Fruit fly (Drosophila melanogaster) whole organism, prepupa: ENCODE measurements around the gene Irbp.

Experiments used
- Blimp-1 ChIP-seq: fragments of 200-800 bp; sonication (Bioruptor generic); optimal IDR thresholded peaks from 3 replicates; lab custom pipeline; 2017; ENCODE audit warnings: missing biosample characterization, missing genetic modification characterization, mild to moderate bottlenecking, moderate library complexity, missing genetic modification reagents
- CG10631 ChIP-seq: fragments of 200-800 bp; sonication (Bioruptor generic); optimal IDR thresholded peaks from 2 replicates; lab custom pipeline; 2016; ENCODE audit warnings: missing biosample characterization, missing genetic modification characterization
- CG11294 ChIP-seq: fragments of 200-800 bp; sonication (Bioruptor generic); IDR thresholded peaks from 2 replicates; pipeline ENCODE4 v1.3.6; 2022; ENCODE audit warnings: missing biosample characterization, missing genetic modification characterization
- CG11762 ChIP-seq: fragments of 200-800 bp; sonication (Bioruptor generic); optimal IDR thresholded peaks from 3 replicates; lab custom pipeline; 2016; ENCODE audit warnings: missing biosample characterization, missing genetic modification characterization; ENCODE audit not compliant: insufficient read depth
- CG15336 ChIP-seq: fragments of 200-800 bp; sonication (Bioruptor generic); IDR thresholded peaks from 2 replicates; pipeline ENCODE4 v1.3.6; 2022; ENCODE audit warnings: missing biosample characterization, missing genetic modification characterization
- CG1621 ChIP-seq: fragments of 200-800 bp; sonication (Bioruptor generic); optimal IDR thresholded peaks from 3 replicates; lab custom pipeline; 2018; ENCODE audit warnings: missing biosample characterization, mild to moderate bottlenecking, missing genetic modification characterization
- CG3032 ChIP-seq: fragments of 200-800 bp; optimal IDR thresholded peaks from 2 replicates; lab custom pipeline; 2019; ENCODE audit warnings: missing biosample characterization, mild to moderate bottlenecking, missing genetic modification characterization, moderate library complexity
- CG32006 ChIP-seq: fragments of 200-800 bp; sonication (Bioruptor generic); optimal IDR thresholded peaks from 3 replicates; lab custom pipeline; 2017; ENCODE audit warnings: missing biosample characterization, mild to moderate bottlenecking, missing genetic modification characterization
- CG34406 ChIP-seq: fragments of 200-800 bp; sonication (Bioruptor generic); optimal IDR thresholded peaks from 3 replicates; lab custom pipeline; 2016; ENCODE audit warnings: missing biosample characterization, missing genetic modification characterization
- CG3919 ChIP-seq: fragments of 200-800 bp; sonication (Bioruptor generic); optimal IDR thresholded peaks from 3 replicates; lab custom pipeline; 2016; ENCODE audit warnings: missing biosample characterization, missing genetic modification characterization
- CG6163 ChIP-seq: fragments of 200-800 bp; sonication (Bioruptor generic); IDR thresholded peaks from 3 replicates; pipeline ENCODE4 v1.3.6; 2022; ENCODE audit warnings: missing biosample characterization, missing genetic modification characterization
- CG6792 ChIP-seq: fragments of 200-800 bp; sonication (Bioruptor generic); optimal IDR thresholded peaks from 3 replicates; lab custom pipeline; 2016; ENCODE audit warnings: missing biosample characterization, missing genetic modification characterization
- CG6808 ChIP-seq: fragments of 200-800 bp; sonication (Bioruptor generic); optimal IDR thresholded peaks from 3 replicates; lab custom pipeline; 2017; ENCODE audit warnings: missing biosample characterization, missing genetic modification characterization, mild to moderate bottlenecking, moderate library complexity, missing genetic modification reagents
- CG6854 ChIP-seq: fragments of 200-800 bp; sonication (Bioruptor generic); optimal IDR thresholded peaks from 2 replicates; lab custom pipeline; 2017; ENCODE audit warnings: missing biosample characterization, mild to moderate bottlenecking, missing genetic modification characterization
- CG7368 ChIP-seq: fragments of 200-800 bp; sonication (Bioruptor generic); optimal IDR thresholded peaks from 3 replicates; lab custom pipeline; 2016; ENCODE audit warnings: missing biosample characterization, missing genetic modification characterization
- CG8119 ChIP-seq: fragments of 200-800 bp; sonication (Bioruptor generic); IDR thresholded peaks from 3 replicates; pipeline ENCODE4 v1.3.6; 2022; ENCODE audit warnings: missing biosample characterization, missing genetic modification characterization
- CG8632 ChIP-seq: fragments of 200-800 bp; sonication (Bioruptor generic); optimal IDR thresholded peaks from 3 replicates; lab custom pipeline; 2016; ENCODE audit warnings: missing biosample characterization, missing genetic modification characterization
- CG9139 ChIP-seq: fragments of 200-800 bp; sonication (Bioruptor generic); optimal IDR thresholded peaks from 3 replicates; lab custom pipeline; 2017; ENCODE audit warnings: missing biosample characterization, mild to moderate bottlenecking, missing genetic modification characterization
- Eip75B ChIP-seq: fragments of 200-800 bp; sonication (Bioruptor generic); optimal IDR thresholded peaks from 3 replicates; lab custom pipeline; 2016; ENCODE audit warnings: missing biosample characterization, missing genetic modification characterization
- Eip78C ChIP-seq: fragments of 200-800 bp; sonication (Bioruptor generic); peaks from one replicate; lab custom pipeline; 2016; ENCODE audit warnings: missing biosample characterization, missing genetic modification characterization
- Eip93F ChIP-seq: fragments of 200-800 bp; sonication (Bioruptor generic); optimal IDR thresholded peaks from 2 replicates; lab custom pipeline; 2016; ENCODE audit warnings: missing biosample characterization, mild to moderate bottlenecking, missing genetic modification characterization
- Ets96B ChIP-seq: fragments of 200-800 bp; optimal IDR thresholded peaks from 2 replicates; lab custom pipeline; 2019; ENCODE audit warnings: missing biosample characterization, mild to moderate bottlenecking, missing genetic modification characterization, moderate library complexity
- Gug ChIP-seq: fragments of 200-800 bp; sonication (Bioruptor generic); IDR thresholded peaks from 2 replicates; pipeline ENCODE4 v1.3.6; 2022; ENCODE audit warnings: missing biosample characterization, missing genetic modification characterization
- Hr38 ChIP-seq: sonication (Bioruptor generic); optimal IDR thresholded peaks from 2 replicates; lab custom pipeline; 2016; ENCODE audit warnings: missing biosample characterization, missing genetic modification characterization
- Hr39 ChIP-seq: fragments of 200-800 bp; sonication (Bioruptor generic); optimal IDR thresholded peaks from 2 replicates; lab custom pipeline; 2016; ENCODE audit warnings: missing biosample characterization, missing genetic modification characterization
- Hr4 ChIP-seq: fragments of 200-800 bp; sonication (Bioruptor generic); optimal IDR thresholded peaks from 3 replicates; lab custom pipeline; 2016; ENCODE audit warnings: missing biosample characterization, missing genetic modification characterization
- Lpt ChIP-seq: fragments of 200-800 bp; sonication (Bioruptor generic); optimal IDR thresholded peaks from 3 replicates; lab custom pipeline; 2016; ENCODE audit warnings: missing biosample characterization, missing genetic modification characterization
- Met ChIP-seq: fragments of 200-800 bp; sonication (Bioruptor generic); optimal IDR thresholded peaks from 3 replicates; lab custom pipeline; 2016; ENCODE audit warnings: missing biosample characterization, missing genetic modification characterization
- OdsH ChIP-seq: fragments of 200-800 bp; sonication (Bioruptor generic); optimal IDR thresholded peaks from 3 replicates; lab custom pipeline; 2016; ENCODE audit warnings: missing biosample characterization, missing genetic modification characterization
- Sox102F ChIP-seq: fragments of 200-800 bp; sonication (Bioruptor generic); optimal IDR thresholded peaks from 2 replicates; lab custom pipeline; 2016; ENCODE audit warnings: missing biosample characterization, mild to moderate bottlenecking, missing genetic modification characterization
- Sox14 ChIP-seq: fragments of 200-800 bp; sonication (Bioruptor generic); optimal IDR thresholded peaks from 3 replicates; lab custom pipeline; 2016; ENCODE audit warnings: missing biosample characterization, missing genetic modification characterization
- Sox15 ChIP-seq: fragments of 200-800 bp; sonication (Bioruptor generic); optimal IDR thresholded peaks from 3 replicates; lab custom pipeline; 2016; ENCODE audit warnings: missing biosample characterization, missing genetic modification characterization
- cyc ChIP-seq: fragments of 200-800 bp; sonication (Bioruptor generic); optimal IDR thresholded peaks from 3 replicates; lab custom pipeline; 2016; ENCODE audit warnings: missing biosample characterization, missing genetic modification characterization
- dac ChIP-seq: fragments of 200-800 bp; sonication (Bioruptor generic); optimal IDR thresholded peaks from 2 replicates; lab custom pipeline; 2017; ENCODE audit warnings: missing biosample characterization, mild to moderate bottlenecking, missing genetic modification characterization
- esn ChIP-seq: fragments of 200-800 bp; sonication (Bioruptor generic); optimal IDR thresholded peaks from 2 replicates; lab custom pipeline; 2016; ENCODE audit warnings: missing biosample characterization, mild to moderate bottlenecking, missing genetic modification characterization, moderate library complexity
- fd59A ChIP-seq: fragments of 200-800 bp; sonication (Bioruptor generic); optimal IDR thresholded peaks from 2 replicates; lab custom pipeline; 2017; ENCODE audit warnings: missing biosample characterization, mild to moderate bottlenecking, missing genetic modification characterization, missing genetic modification reagents
- fd85E ChIP-seq: fragments of 200-800 bp; sonication (Bioruptor generic); optimal IDR thresholded peaks from 3 replicates; lab custom pipeline; 2016; ENCODE audit warnings: missing biosample characterization, missing genetic modification characterization
- fkh ChIP-seq: fragments of 200-800 bp; sonication (Bioruptor generic); optimal IDR thresholded peaks from 3 replicates; lab custom pipeline; 2017; ENCODE audit warnings: missing biosample characterization, mild to moderate bottlenecking, missing genetic modification characterization, moderate library complexity
- net ChIP-seq: fragments of 200-800 bp; sonication (Bioruptor generic); optimal IDR thresholded peaks from 3 replicates; lab custom pipeline; 2016; ENCODE audit warnings: missing biosample characterization, missing genetic modification characterization
- pdm3 ChIP-seq: fragments of 200-800 bp; sonication (Bioruptor generic); optimal IDR thresholded peaks from 3 replicates; lab custom pipeline; 2016; ENCODE audit warnings: missing biosample characterization, missing genetic modification characterization
- salr ChIP-seq, 2 experiments: fragments of 200-800 bp; sonication (Bioruptor generic); optimal IDR thresholded peaks; 3 replicates each; lab custom pipeline; 2016 to 2018; ENCODE audit warnings: missing biosample characterization in 2 of 2, missing genetic modification characterization in 2 of 2, mild to moderate bottlenecking in 1 of 2
- spab ChIP-seq: fragments of 200-800 bp; sonication (Bioruptor generic); optimal IDR thresholded peaks from 2 replicates; lab custom pipeline; 2017; ENCODE audit warnings: missing biosample characterization, mild to moderate bottlenecking, missing genetic modification characterization, missing genetic modification reagents
- ss ChIP-seq, 2 experiments: fragments of 200-800 bp; sonication (Bioruptor generic); optimal IDR thresholded peaks; 2 replicates in 1 of 2; 3 replicates in 1 of 2; lab custom pipeline; 2017 to 2018; ENCODE audit warnings: mild to moderate bottlenecking in 2 of 2, missing biosample characterization in 2 of 2, missing genetic modification characterization in 2 of 2, moderate library complexity in 1 of 2
- svp ChIP-seq: fragments of 200-800 bp; sonication (Bioruptor generic); peaks from one replicate; lab custom pipeline; 2016; ENCODE audit warnings: missing biosample characterization, missing genetic modification characterization
- vri ChIP-seq: fragments of 200-800 bp; sonication (Bioruptor generic); optimal IDR thresholded peaks from 3 replicates; lab custom pipeline; 2016; ENCODE audit warnings: missing biosample characterization, mild to moderate bottlenecking, missing genetic modification characterization

The Irbp gene

dm6 chr3R:11430307-11430706, 20.5 kb downstream of the Irbp start:
- no peak for TF ChIP-seq CG6808
- no peak for TF ChIP-seq CG15336
- peak; percentile 88 for TF ChIP-seq svp (GFP tag; lab: Kevin White, UChicago)
- TF ChIP-seq CG11294 (GFP tag; lab: Robert Waterston, UW) = no peak
- no peak for TF ChIP-seq CG6163 (GFP tag; lab: Robert Waterston, UW)

dm6 chr3R:11431395-11431977, 21.6 kb downstream of the Irbp start, which contains the start of the genes RpL24-like and CG5276:
TSS of gene RpL24-like (minus strand) at chr3R:11431582.
TSS of gene CG5276 (plus strand) at chr3R:11431738.
- TF ChIP-seq fkh (GFP tag; lab: Kevin White, UChicago) (peak; percentile 84), Sox14 (GFP tag; lab: Kevin White, UChicago) (peak; percentile 25), OdsH (GFP tag; lab: Kevin White, UChicago) (no peak)

- TF ChIP-seq CG7368 (no peak), fkh (GFP tag; lab: Kevin White, UChicago) (no peak), ss (GFP tag; optimal IDR thresholded peaks at IDR 0.05; lab: Kevin White, UChicago) (no peak), CG34406 (no peak), CG6792 (GFP tag; lab: Kevin White, UChicago) (no peak), CG1621 (tag; lab: Kevin White, UChicago) (peak; percentile 91), CG6163 (GFP tag; lab: Robert Waterston, UW) (0 out of 3 replicates have a peak, but pooled peaks have one; percentile 11), esn (GFP tag; lab: Kevin White, UChicago) (peak; percentile 62), Hr39 (no peak), Eip75B (GFP tag; lab: Kevin White, UChicago) (no peak), Hr4 (GFP tag; lab: Kevin White, UChicago) (no peak), CG6808 (no peak), salr (GFP tag; optimal IDR thresholded peaks at IDR 0.05; lab: Kevin White, UChicago) (no peak), CG8119 (GFP tag; lab: Robert Waterston, UW) (no peak), Eip78C (no peak), CG3919 (GFP tag; lab: Kevin White, UChicago) (no peak), CG32006 (no peak), Eip93F (GFP tag; lab: Kevin White, UChicago) (no peak), CG15336 (no peak), Hr38 (GFP tag; lab: Kevin White, UChicago) (no peak), Blimp-1 (no peak), Sox15 (no peak), vri (GFP tag; lab: Kevin White, UChicago) (no peak), CG11762 (GFP tag; lab: Kevin White, UChicago) (no peak), OdsH (GFP tag; lab: Kevin White, UChicago) (no peak), spab (no peak), CG3032 (tag; lab: Kevin White, UChicago) (peak; percentile 20), net (GFP tag; lab: Kevin White, UChicago) (no peak), fd85E (GFP tag; lab: Kevin White, UChicago) (no peak), Ets96B (tag; lab: Kevin White, UChicago) (no peak), CG9139 (GFP tag; lab: Kevin White, UChicago) (no peak), pdm3 (GFP tag; lab: Kevin White, UChicago) (no peak), fd59A (no peak), Sox102F (GFP tag; lab: Kevin White, UChicago) (no peak), CG11294 (GFP tag; lab: Robert Waterston, UW) (no peak), CG8632 (GFP tag; lab: Kevin White, UChicago) (no peak), dac (GFP tag; lab: Kevin White, UChicago) (no peak), Met (GFP tag; lab: Kevin White, UChicago) (no peak), CG10631 (GFP tag; lab: Kevin White, UChicago) (no peak), cyc (GFP tag; lab: Kevin White, UChicago) (peak; percentile 21), CG6854 (GFP tag; lab: Kevin White, UChicago) (no peak), Lpt (GFP tag; lab: Kevin White, UChicago) (no peak), Gug (GFP tag; lab: Robert Waterston, UW) (no peak)
These were observed 25.8 kb downstream of the Irbp start, which contains the start of the genes Exd2 and CG5281 for dm6 chr3R:11435537-11436234. TSS of gene Exd2 (minus strand) at chr3R:11435703. TSS of gene CG5281 (plus strand) at chr3R:11435850.
